Fruit fly (Drosophila melanogaster) whole organism, wandering third instar larva: ENCODE data around the gene CG17147.

Experiments
- CG32264 ChIP-seq: fragments of 200-800 bp; sonication (Bioruptor generic); optimal IDR thresholded peaks from 2 replicates; lab custom pipeline; 2016; ENCODE audit warnings: missing biosample characterization, missing genetic modification characterization
- CG9705 ChIP-seq: fragments of 200-800 bp; sonication (Bioruptor generic); optimal IDR thresholded peaks from 2 replicates; lab custom pipeline; 2018; ENCODE audit warnings: missing biosample characterization, mild to moderate bottlenecking, missing genetic modification characterization
- GATAd ChIP-seq: sonication (Bioruptor generic); optimal IDR thresholded peaks from 2 replicates; lab custom pipeline; 2016; ENCODE audit warnings: missing biosample characterization, missing genetic modification characterization
- Hr78 ChIP-seq: fragments of >200 bp; optimal IDR thresholded peaks from 2 replicates; lab custom pipeline; 2017; ENCODE audit warnings: missing biosample characterization, missing genetic modification characterization
- Hr83 ChIP-seq: fragments of 200-300 bp; sonication (Bioruptor generic); optimal IDR thresholded peaks from 2 replicates; lab custom pipeline; 2016; ENCODE audit warnings: missing biosample characterization, mild to moderate bottlenecking, missing genetic modification characterization, moderate library complexity; ENCODE audit not compliant: poor library complexity, severe bottlenecking
- Myc ChIP-seq: fragments of >200 bp; optimal IDR thresholded peaks from 2 replicates; lab custom pipeline; 2017
- OdsH ChIP-seq: fragments of 200-800 bp; sonication (Bioruptor generic); optimal IDR thresholded peaks from 2 replicates; lab custom pipeline; 2016; ENCODE audit warnings: missing biosample characterization, mild to moderate bottlenecking, missing genetic modification characterization
- brk ChIP-seq: fragments of 200-800 bp; sonication (Bioruptor generic); optimal IDR thresholded peaks from 2 replicates; lab custom pipeline; 2016; ENCODE audit warnings: missing biosample characterization, mild to moderate bottlenecking, missing genetic modification characterization
- foxo ChIP-seq, 2 experiments: fragments of 200-800 bp; sonication (Bioruptor generic); optimal IDR thresholded peaks; 2 replicates in 1 of 2; 3 replicates in 1 of 2; lab custom pipeline; 2016 to 2017; ENCODE audit warnings: missing biosample characterization in 2 of 2, missing genetic modification characterization in 2 of 2
- pan ChIP-seq: fragments of >200 bp; optimal IDR thresholded peaks from 2 replicates; lab custom pipeline; 2017
- sv ChIP-seq: fragments of 200-800 bp; sonication (Bioruptor generic); optimal IDR thresholded peaks from 3 replicates; lab custom pipeline; 2016; ENCODE audit warnings: missing biosample characterization, missing genetic modification characterization

DNA sequence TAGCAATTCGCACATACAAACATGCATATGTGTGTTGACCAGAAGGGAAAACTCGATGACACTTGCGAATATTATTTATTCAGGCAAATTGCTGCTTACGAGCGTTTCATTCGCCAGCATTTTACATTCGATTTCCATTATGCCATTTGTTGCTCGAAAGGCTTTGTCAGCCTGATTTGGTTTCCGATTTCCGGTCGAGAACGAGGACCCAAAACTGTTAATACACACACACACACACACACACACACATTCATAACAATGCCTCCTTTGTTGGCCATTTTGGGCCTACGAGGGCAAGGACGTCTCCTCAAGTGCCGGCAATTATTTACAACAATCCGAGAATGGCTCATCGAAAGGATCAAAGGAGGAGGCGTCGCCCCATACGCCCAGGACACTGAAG is 46.0 kb upstream of the CG17147 start:
- TF ChIP-seq pan (lab: Kevin White, UChicago) = no peak
- no peak for TF ChIP-seq CG9705 (GFP tag; lab: Kevin White, UChicago)
- no peak for TF ChIP-seq OdsH (GFP tag; lab: Kevin White, UChicago)
- no peak for TF ChIP-seq CG32264 (GFP tag; lab: Kevin White, UChicago)
- no peak for TF ChIP-seq foxo (GFP tag; optimal IDR thresholded peaks at IDR 0.05; lab: Kevin White, UChicago)
- no peak for TF ChIP-seq GATAd (GFP tag; lab: Kevin White, UChicago)
- TF ChIP-seq Hr83 (GFP tag; lab: Kevin White, UChicago) = no peak
- no peak for TF ChIP-seq Myc (lab: Kevin White, UChicago)
- TF ChIP-seq sv (GFP tag; lab: Kevin White, UChicago) = no peak
- no peak for TF ChIP-seq brk (GFP tag; lab: Kevin White, UChicago)
- TF ChIP-seq Hr78 (GFP tag; lab: Kevin White, UChicago) = no peak
